Fruit fly (Drosophila melanogaster) whole organism, embryonic: ENCODE measurements around the gene att-ORFB.

Experiments
- ATbp ChIP-seq: fragments of 200-800 bp; sonication (Bioruptor generic); optimal IDR thresholded peaks from 2 replicates; lab custom pipeline; 2017; ENCODE audit warnings: missing biosample characterization, mild to moderate bottlenecking, missing genetic modification characterization, missing genetic modification reagents
- Aef1 ChIP-seq: fragments of 200-800 bp; sonication (Bioruptor generic); IDR thresholded peaks from 3 replicates; pipeline ENCODE4 v1.3.6; 2022; ENCODE audit warnings: missing biosample characterization, missing genetic modification characterization
- Atf3 ChIP-seq: fragments of 200-800 bp; sonication (Bioruptor generic); optimal IDR thresholded peaks from 3 replicates; lab custom pipeline; 2016; ENCODE audit warnings: missing biosample characterization, missing genetic modification characterization
- CG1024 ChIP-seq: fragments of 200-800 bp; sonication (Bioruptor generic); IDR thresholded peaks from 2 replicates; pipeline ENCODE4 v1.3.6; 2022; ENCODE audit warnings: missing biosample characterization, missing genetic modification characterization
- CG11093 ChIP-seq: fragments of 200-800 bp; sonication (Bioruptor generic); IDR thresholded peaks from 3 replicates; pipeline ENCODE4 v1.3.6; 2022; ENCODE audit warnings: missing biosample characterization, missing genetic modification characterization
- CG12219 ChIP-seq: fragments of 200-800 bp; sonication (Bioruptor generic); optimal IDR thresholded peaks from 3 replicates; lab custom pipeline; 2018; ENCODE audit warnings: missing biosample characterization, mild to moderate bottlenecking, missing genetic modification characterization
- CG13296 ChIP-seq: fragments of 200-800 bp; sonication (Bioruptor generic); optimal IDR thresholded peaks from 3 replicates; lab custom pipeline; 2018; ENCODE audit warnings: missing biosample characterization, mild to moderate bottlenecking, missing genetic modification characterization
- CG15514 ChIP-seq: fragments of 200-800 bp; sonication (Bioruptor generic); optimal IDR thresholded peaks from 3 replicates; lab custom pipeline; 2017; ENCODE audit warnings: missing biosample characterization, missing genetic modification characterization, mild to moderate bottlenecking, moderate library complexity, missing genetic modification reagents
- CG17328 ChIP-seq: fragments of 200-800 bp; sonication (Bioruptor generic); IDR thresholded peaks from 2 replicates; pipeline ENCODE4 v1.3.6; 2022; ENCODE audit warnings: missing biosample characterization, missing genetic modification characterization
- CG17612 ChIP-seq: fragments of 200-800 bp; sonication (Bioruptor generic); IDR thresholded peaks from 2 replicates; pipeline ENCODE4 v1.3.6; 2022; ENCODE audit warnings: missing biosample characterization, missing genetic modification characterization
- CG18599 ChIP-seq: fragments of 200-800 bp; sonication (Bioruptor generic); optimal IDR thresholded peaks from 3 replicates; lab custom pipeline; 2017; ENCODE audit warnings: missing biosample characterization, missing genetic modification characterization, mild to moderate bottlenecking, moderate library complexity, missing genetic modification reagents
- CG2678 ChIP-seq: fragments of 200-800 bp; sonication (Bioruptor generic); optimal IDR thresholded peaks from 3 replicates; lab custom pipeline; 2019; ENCODE audit warnings: missing biosample characterization, mild to moderate bottlenecking, missing genetic modification characterization, moderate library complexity
- CG3065 ChIP-seq: fragments of 200-800 bp; sonication (Bioruptor generic); optimal IDR thresholded peaks from 2 replicates; lab custom pipeline; 2016; ENCODE audit warnings: missing biosample characterization, missing genetic modification characterization
- CG42726 ChIP-seq: fragments of 200-800 bp; sonication (Bioruptor generic); IDR thresholded peaks from 2 replicates; pipeline ENCODE4 v1.3.6; 2022; ENCODE audit warnings: missing biosample characterization, missing genetic modification characterization; ENCODE audit not compliant: partially characterized antibody
- CG4282 ChIP-seq: fragments of 200-800 bp; sonication (Bioruptor generic); optimal IDR thresholded peaks from 2 replicates; lab custom pipeline; 2016; ENCODE audit warnings: missing biosample characterization, missing genetic modification characterization
- CG4617 ChIP-seq: fragments of 200-800 bp; sonication (Bioruptor generic); optimal IDR thresholded peaks from 3 replicates; lab custom pipeline; 2016; ENCODE audit warnings: missing biosample characterization, missing genetic modification characterization, borderline replicate concordance
- CG6272 ChIP-seq: fragments of 200-800 bp; sonication (Bioruptor generic); IDR thresholded peaks from 2 replicates; pipeline ENCODE4 v1.3.6; 2022; ENCODE audit warnings: missing biosample characterization, missing genetic modification characterization
- CG6654 ChIP-seq: fragments of 200-800 bp; sonication (Bioruptor generic); optimal IDR thresholded peaks from 2 replicates; lab custom pipeline; 2017; ENCODE audit warnings: missing biosample characterization, mild to moderate bottlenecking, missing genetic modification characterization
- CG6765 ChIP-seq: fragments of 200-800 bp; sonication (Bioruptor generic); optimal IDR thresholded peaks from 3 replicates; lab custom pipeline; 2017; ENCODE audit warnings: missing biosample characterization, mild to moderate bottlenecking, missing genetic modification characterization
- CG7987 ChIP-seq: fragments of 200-800 bp; sonication (Bioruptor generic); optimal IDR thresholded peaks from 2 replicates; lab custom pipeline; 2018; ENCODE audit warnings: missing biosample characterization, mild to moderate bottlenecking, missing genetic modification characterization, moderate library complexity
- CG9932 ChIP-seq: fragments of 200-800 bp; sonication (Bioruptor generic); IDR thresholded peaks from 2 replicates; pipeline ENCODE4 v1.3.6; 2022; ENCODE audit warnings: missing biosample characterization, missing genetic modification characterization
- Dref ChIP-seq: fragments of 200-800 bp; sonication (Bioruptor generic); IDR thresholded peaks from 2 replicates; pipeline ENCODE4 v1.3.6; 2022; ENCODE audit warnings: missing biosample characterization, missing genetic modification characterization
- Elba2 ChIP-seq: fragments of 200-800 bp; sonication (Bioruptor generic); optimal IDR thresholded peaks from 3 replicates; lab custom pipeline; 2016; ENCODE audit warnings: missing biosample characterization, missing genetic modification characterization
- Fer1 ChIP-seq: fragments of 200-800 bp; sonication (Bioruptor generic); optimal IDR thresholded peaks from 2 replicates; lab custom pipeline; 2017; ENCODE audit warnings: missing biosample characterization, mild to moderate bottlenecking, missing genetic modification characterization
- Fer3 ChIP-seq: fragments of 200-800 bp; sonication (Bioruptor generic); optimal IDR thresholded peaks from 2 replicates; lab custom pipeline; 2018; ENCODE audit warnings: missing biosample characterization, mild to moderate bottlenecking, missing genetic modification characterization, moderate library complexity
- HLH54F ChIP-seq: fragments of 200-800 bp; sonication (Bioruptor generic); optimal IDR thresholded peaks from 3 replicates; lab custom pipeline; 2016; ENCODE audit warnings: missing biosample characterization, missing genetic modification characterization
- HLHmδ ChIP-seq: fragments of 200-800 bp; sonication (Bioruptor generic); optimal IDR thresholded peaks from 2 replicates; lab custom pipeline; 2018; ENCODE audit warnings: missing biosample characterization, mild to moderate bottlenecking, missing genetic modification characterization, moderate library complexity
- HmgD ChIP-seq: fragments of 200-800 bp; sonication (Bioruptor generic); optimal IDR thresholded peaks from 3 replicates; lab custom pipeline; 2016; ENCODE audit warnings: missing biosample characterization, missing genetic modification characterization
- Hmr ChIP-seq: fragments of 200-800 bp; sonication (Bioruptor generic); optimal IDR thresholded peaks from 3 replicates; lab custom pipeline; 2017; ENCODE audit warnings: mild to moderate bottlenecking, missing biosample characterization, missing genetic modification reagents, missing genetic modification characterization
- Mrtf ChIP-seq: fragments of 200-800 bp; sonication (Bioruptor generic); IDR thresholded peaks from 3 replicates; pipeline ENCODE4 v1.3.6; 2022; ENCODE audit warnings: missing biosample characterization, missing genetic modification characterization
- Nf-YB ChIP-seq: fragments of 200-800 bp; sonication (Bioruptor generic); optimal IDR thresholded peaks from 3 replicates; lab custom pipeline; 2019; ENCODE audit warnings: missing biosample characterization, mild to moderate bottlenecking, missing genetic modification characterization, moderate library complexity
- Six4 ChIP-seq: fragments of 200-800 bp; sonication (Bioruptor generic); optimal IDR thresholded peaks from 2 replicates; lab custom pipeline; 2016; ENCODE audit warnings: missing biosample characterization, missing genetic modification characterization
- Vsx1 ChIP-seq: fragments of 200-800 bp; sonication (Bioruptor generic); optimal IDR thresholded peaks from 2 replicates; lab custom pipeline; 2017; ENCODE audit warnings: missing biosample characterization, mild to moderate bottlenecking, missing genetic modification characterization, missing genetic modification reagents
- ato ChIP-seq: fragments of 200-800 bp; sonication (Bioruptor generic); IDR thresholded peaks from 2 replicates; pipeline ENCODE4 v1.3.6; 2022; ENCODE audit warnings: missing biosample characterization, missing genetic modification characterization; ENCODE audit not compliant: partially characterized antibody
- btn ChIP-seq: fragments of 200-800 bp; sonication (Bioruptor generic); optimal IDR thresholded peaks from 2 replicates; lab custom pipeline; 2016; ENCODE audit warnings: missing biosample characterization, missing genetic modification characterization
- chm ChIP-seq: fragments of 200-800 bp; sonication (Bioruptor generic); IDR thresholded peaks from 2 replicates; pipeline ENCODE4 v1.3.6; 2022; ENCODE audit warnings: missing biosample characterization, missing genetic modification characterization
- dpn ChIP-seq, 2 experiments: fragments of 200-800 bp; sonication (Bioruptor generic); optimal IDR thresholded peaks; 3 replicates each; lab custom pipeline; 2016; ENCODE audit warnings: missing biosample characterization in 2 of 2, missing genetic modification characterization in 2 of 2
- en ChIP-seq: fragments of 200-800 bp; sonication (Bioruptor generic); optimal IDR thresholded peaks from 2 replicates; lab custom pipeline; 2016; ENCODE audit warnings: missing biosample characterization, missing genetic modification characterization
- exex ChIP-seq: fragments of 200-800 bp; sonication (Bioruptor generic); optimal IDR thresholded peaks from 4 replicates; lab custom pipeline; 2018; ENCODE audit warnings: missing biosample characterization, mild to moderate bottlenecking, missing genetic modification characterization, moderate library complexity
- gro ChIP-seq: fragments of 200-800 bp; sonication (Bioruptor generic); optimal IDR thresholded peaks from 2 replicates; lab custom pipeline; 2016; ENCODE audit warnings: missing biosample characterization, missing genetic modification characterization
- her ChIP-seq: fragments of 200-800 bp; sonication (Bioruptor generic); optimal IDR thresholded peaks from 2 replicates; lab custom pipeline; 2016; ENCODE audit warnings: missing biosample characterization, missing genetic modification characterization
- insv ChIP-seq, 2 experiments: fragments of 200-800 bp; sonication (Bioruptor generic); optimal IDR thresholded peaks; 3 replicates each; lab custom pipeline; 2016 to 2018; ENCODE audit warnings: missing biosample characterization in 2 of 2, missing genetic modification characterization in 2 of 2
- lov ChIP-seq, 2 experiments: fragments of 200-800 bp in 1 of 2; fragments of >200 bp in 1 of 2; sonication (Bioruptor generic) in 1 of 2; IDR thresholded peaks in 1 of 2; optimal IDR thresholded peaks in 1 of 2; 2 replicates in 1 of 2; 3 replicates in 1 of 2; pipeline versions ENCODE4 v1.3.6 to Lab custom; 2017 to 2022; ENCODE audit warnings: missing biosample characterization in 1 of 2, missing genetic modification characterization in 1 of 2
- odd ChIP-seq: fragments of 200-800 bp; sonication (Bioruptor generic); optimal IDR thresholded peaks from 2 replicates; lab custom pipeline; 2017; ENCODE audit warnings: missing biosample characterization, mild to moderate bottlenecking, missing genetic modification characterization
- pho ChIP-seq: fragments of 200-800 bp; sonication (Bioruptor generic); optimal IDR thresholded peaks from 2 replicates; lab custom pipeline; 2016; ENCODE audit warnings: missing biosample characterization, missing genetic modification characterization
- phol ChIP-seq: fragments of 200-800 bp; sonication (Bioruptor generic); optimal IDR thresholded peaks from 3 replicates; lab custom pipeline; 2018; ENCODE audit warnings: missing biosample characterization, mild to moderate bottlenecking, missing genetic modification characterization, moderate library complexity
- tgo ChIP-seq: fragments of 200-800 bp; sonication (Bioruptor generic); IDR thresholded peaks from 3 replicates; pipeline ENCODE4 v1.3.6; 2022; ENCODE audit warnings: missing biosample characterization, missing genetic modification characterization
- ttk ChIP-seq: fragments of 200-800 bp; sonication (Bioruptor generic); IDR thresholded peaks from 2 replicates; pipeline ENCODE4 v2.1.2; 2022; ENCODE audit warnings: missing biosample characterization, missing genetic modification characterization
- tup ChIP-seq: fragments of 200-800 bp; sonication (Bioruptor generic); optimal IDR thresholded peaks from 2 replicates; lab custom pipeline; 2016; ENCODE audit warnings: missing biosample characterization, mild to moderate bottlenecking, missing genetic modification characterization, moderate library complexity
- vvl ChIP-seq: fragments of 200-800 bp; sonication (Bioruptor generic); IDR thresholded peaks from 2 replicates; pipeline ENCODE4 v1.3.6; 2022; ENCODE audit warnings: missing biosample characterization, missing genetic modification characterization

Gene att-ORFB

dm6 chr3R:20555023-20555422, 823 bp upstream of the att-ORFB start (continued):
- TF ChIP-seq insv (GFP tag; optimal IDR thresholded peaks at IDR 0.05; lab: Kevin White, UChicago) (no peak), dpn (GFP tag; optimal IDR thresholded peaks at IDR 0.05; lab: Kevin White, UChicago) (peak in 1 of 2 experiments; percentile 40), CG2678 (tag; lab: Kevin White, UChicago) (peak; percentile 87), CG9932 (GFP tag; lab: Robert Waterston, UW) (peak; percentile 60), CG17328 (GFP tag; lab: Robert Waterston, UW) (no peak), ATbp (GFP tag; lab: Kevin White, UChicago) (no peak), CG7987 (no peak), Six4 (no peak), tgo (GFP tag; lab: Robert Waterston, UW) (peak; percentile 74), lov (optimal IDR thresholded peaks at IDR 0.05; lab: Kevin White, UChicago) (no peak), lov (GFP tag; IDR thresholded peaks at IDR 0.05; lab: Robert Waterston, UW) (no peak), pho (GFP tag; lab: Kevin White, UChicago) (no peak), CG3065 (GFP tag; lab: Kevin White, UChicago) (no peak), Mrtf (GFP tag; lab: Robert Waterston, UW) (no peak), HLHmδ (GFP tag; lab: Kevin White, UChicago) (no peak), CG12219 (GFP tag; lab: Kevin White, UChicago) (no peak), CG6272 (GFP tag; lab: Robert Waterston, UW) (no peak), Aef1 (GFP tag; lab: Robert Waterston, UW) (peak; percentile 60), tup (GFP tag; lab: Kevin White, UChicago) (peak; percentile 11), CG6765 (GFP tag; lab: Kevin White, UChicago) (peak; percentile 72), Fer1 (GFP tag; lab: Kevin White, UChicago) (peak; percentile 74), CG15514 (GFP tag; lab: Kevin White, UChicago) (peak; percentile 43), Elba2 (no peak), CG18599 (GFP tag; lab: Kevin White, UChicago) (peak; percentile 75), exex (tag; lab: Kevin White, UChicago) (peak; percentile 85), her (GFP tag; lab: Kevin White, UChicago) (no peak), ttk (GFP tag; lab: Robert Waterston, UW) (0 out of 2 replicates have a peak, but pooled peaks have one; percentile 20), gro (GFP tag; lab: Kevin White, UChicago) (peak; percentile 81), odd (GFP tag; lab: Kevin White, UChicago) (no peak), HLH54F (GFP tag; lab: Kevin White, UChicago) (no peak), Vsx1 (GFP tag; lab: Kevin White, UChicago) (peak; percentile 4), HmgD (GFP tag; lab: Kevin White, UChicago) (no peak), Fer3 (tag; lab: Kevin White, UChicago) (peak; percentile 80), phol (tag; lab: Kevin White, UChicago) (peak; percentile 10), Dref (no peak), CG4282 (GFP tag; lab: Kevin White, UChicago) (no peak), vvl (GFP tag; lab: Robert Waterston, UW) (peak; percentile 87), Hmr (GFP tag; lab: Kevin White, UChicago) (peak; percentile 65), CG17612 (GFP tag; lab: Robert Waterston, UW) (no peak), btn (no peak), Atf3 (GFP tag; lab: Kevin White, UChicago) (no peak), CG13296 (GFP tag; lab: Kevin White, UChicago) (peak; percentile 73), en (GFP tag; lab: Kevin White, UChicago) (no peak), Nf-YB (GFP tag; lab: Kevin White, UChicago) (no peak), CG1024 (GFP tag; lab: Robert Waterston, UW) (0 out of 2 replicates have a peak, but pooled peaks have one; percentile 12), ato (GFP tag; lab: Robert Waterston, UW) (no peak), CG11093 (GFP tag; lab: Robert Waterston, UW) (peak; percentile 38; the same call in 1 of the 3 replicates), CG6654 (GFP tag; lab: Kevin White, UChicago) (no peak), CG4617 (GFP tag; lab: Kevin White, UChicago) (no peak), CG42726 (GFP tag; lab: Robert Waterston, UW) (no peak), chm (GFP tag; lab: Robert Waterston, UW) (peak; percentile 76; the same call in 1 of the 2 replicates)
